Fruit fly (Drosophila melanogaster): Measurements from ENCODE around the gene CG8312.

DNA sequence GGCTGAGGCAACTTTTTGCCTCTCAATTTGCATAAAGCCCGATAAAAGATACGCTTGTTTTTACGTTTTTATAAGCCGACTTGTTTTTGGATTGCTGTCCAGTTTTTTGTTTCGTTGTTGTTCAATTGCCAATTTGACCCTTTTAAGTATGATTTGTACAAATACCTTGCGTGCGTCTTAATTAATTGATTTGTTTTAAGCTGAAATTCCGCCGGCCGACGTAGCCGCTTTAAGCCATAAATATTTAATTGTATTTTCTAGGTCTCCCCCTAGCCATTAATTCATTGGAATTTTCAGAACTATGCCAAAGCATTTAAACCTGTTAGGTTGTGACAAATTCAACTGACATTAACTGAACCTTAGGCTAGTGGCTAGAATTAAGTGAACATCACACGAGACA, 5.5 kb downstream of the CG8312 start:
- TF ChIP-seq bab1 (GFP tag; optimal IDR thresholded peaks at IDR 0.05): no peak
- no peak for TF ChIP-seq cic (GFP tag; optimal IDR thresholded peaks at IDR 0.05)
- no peak for TF ChIP-seq Crg-1 (GFP tag; optimal IDR thresholded peaks at IDR 0.05)
- TF ChIP-seq Hr96 (GFP tag; optimal IDR thresholded peaks at IDR 0.05): no peak
- TF ChIP-seq Clk (GFP tag; optimal IDR thresholded peaks at IDR 0.05): no peak
- no peak for TF ChIP-seq ovo (GFP tag; optimal IDR thresholded peaks at IDR 0.05)
- TF ChIP-seq pad (GFP tag; optimal IDR thresholded peaks at IDR 0.05): no peak
- no peak for TF ChIP-seq toe (GFP tag; optimal IDR thresholded peaks at IDR 0.05)
- TF ChIP-seq CG14711 (tag; optimal IDR thresholded peaks at IDR 0.05): no peak
- no peak for TF ChIP-seq CG5204 (GFP tag; optimal IDR thresholded peaks at IDR 0.05)
- no peak for TF ChIP-seq kay (GFP tag; ENCODE audit: borderline replicate concordance)
- TF ChIP-seq CG11617 (GFP tag; optimal IDR thresholded peaks at IDR 0.05): no peak
- no peak for TF ChIP-seq CG1620 (GFP tag; optimal IDR thresholded peaks at IDR 0.05)
- TF ChIP-seq Mnt (GFP tag; optimal IDR thresholded peaks at IDR 0.05): no peak
